Worm (Caenorhabditis elegans) whole organism, late embryonic: ENCODE data around the gene npr-17.

Experiments used
- K09A11.1 ChIP-seq: sonication (generic microtip); optimal IDR thresholded peaks from 2 replicates; lab custom pipeline; 2017; ENCODE audit warnings: antibody characterized with exemption, mild to moderate bottlenecking, missing genetic modification characterization, missing compliant biosample characterization; ENCODE audit not compliant: insufficient read depth
- ama-1 ChIP-seq: fragments of 150-350 bp; optimal IDR thresholded peaks from 2 replicates; lab custom pipeline; 2014
- ceh-2 ChIP-seq: sonication (generic microtip); optimal IDR thresholded peaks from 2 replicates; lab custom pipeline; 2016; ENCODE audit warnings: missing genotype, missing genetic modification characterization, missing compliant biosample characterization
- ets-4 ChIP-seq: sonication (generic microtip); optimal IDR thresholded peaks from 2 replicates; lab custom pipeline; 2016; ENCODE audit warnings: missing genetic modification characterization, missing compliant biosample characterization
- hlh-30 ChIP-seq: sonication (generic microtip); optimal IDR thresholded peaks from 2 replicates; lab custom pipeline; 2017; ENCODE audit warnings: antibody characterized with exemption, missing genetic modification characterization, missing compliant biosample characterization; ENCODE audit not compliant: insufficient read depth
- madf-2 ChIP-seq: sonication (generic microtip); optimal IDR thresholded peaks from 2 replicates; lab custom pipeline; 2017; ENCODE audit warnings: missing genetic modification characterization, missing compliant biosample characterization
- nhr-11 ChIP-seq: fragments of 150-350 bp; optimal IDR thresholded peaks from 2 replicates; lab custom pipeline; 2014; ENCODE audit warnings: missing biosample characterization, missing genetic modification characterization
- odd-2 ChIP-seq: sonication (generic microtip); optimal IDR thresholded peaks from 2 replicates; lab custom pipeline; 2017; ENCODE audit warnings: antibody characterized with exemption, mild to moderate bottlenecking, missing genetic modification characterization, missing compliant biosample characterization
- pha-4 ChIP-seq: fragments of 150-350 bp; optimal IDR thresholded peaks from 2 replicates; lab custom pipeline; 2018; ENCODE audit warnings: missing biosample characterization, missing genetic modification reagents, missing genetic modification characterization
- sox-4 ChIP-seq: sonication (generic microtip); optimal IDR thresholded peaks from 2 replicates; lab custom pipeline; 2017; ENCODE audit warnings: mild to moderate bottlenecking, missing genetic modification characterization, inconsistent platforms, missing compliant biosample characterization
- tbx-2 ChIP-seq: sonication (generic microtip); optimal IDR thresholded peaks from 2 replicates; lab custom pipeline; 2016; ENCODE audit warnings: missing genetic modification characterization, missing compliant biosample characterization
- unc-3 ChIP-seq, 2 experiments: fragments of 200-800 bp in 1 of 2; sonication (Bioruptor generic) in 1 of 2; sonication (generic microtip) in 1 of 2; conservative IDR thresholded peaks in 1 of 2; optimal IDR thresholded peaks in 1 of 2; 2 replicates each; pipeline versions ENCODE4 v1.3.6 to Lab custom; 2016 to 2022; ENCODE audit warnings: missing compliant biosample characterization in 2 of 2, missing genetic modification characterization in 2 of 2, missing genetic modification reagents in 1 of 2
- unc-86 ChIP-seq: sonication (generic microtip); optimal IDR thresholded peaks from 2 replicates; lab custom pipeline; 2016; ENCODE audit warnings: missing genetic modification characterization, missing compliant biosample characterization
- ztf-16 ChIP-seq: sonication (generic microtip); optimal IDR thresholded peaks from 2 replicates; lab custom pipeline; 2017; ENCODE audit warnings: missing genetic modification characterization, missing compliant biosample characterization

DNA sequence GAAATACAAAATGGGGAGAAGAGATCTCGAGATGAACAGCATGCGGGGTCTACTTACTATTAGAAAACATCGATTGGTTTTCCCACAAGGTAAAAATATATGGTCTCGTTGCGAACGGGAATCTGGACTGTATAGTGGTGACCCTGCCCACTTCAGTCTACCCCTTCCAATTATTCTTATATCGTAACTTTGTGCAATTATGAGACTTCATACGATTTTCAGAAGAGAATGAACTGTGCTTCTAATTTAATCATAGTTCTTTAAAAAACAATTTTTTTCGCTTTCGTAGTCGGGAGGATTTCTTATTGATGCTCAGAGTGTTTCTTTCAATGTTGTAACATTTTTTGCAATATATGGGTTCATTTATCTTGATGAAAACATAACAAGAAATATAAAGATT is 24.2 kb downstream of the npr-17 start, which contains the start of gene F54H12.5:
- TF ChIP-seq pha-4 (tag; lab: Kevin White, UChicago) (no peak), K09A11.1 (tag; lab: Kevin White, UChicago) (no peak), hlh-30 (tag; lab: Kevin White, UChicago) (no peak), ets-4 (tag; lab: Kevin White, UChicago) (no peak), unc-86 (tag; lab: Kevin White, UChicago) (no peak), ama-1 (lab: Kevin White, UChicago) (no peak), unc-3 (GFP tag; conservative IDR thresholded peaks at IDR 0.05; lab: Robert Waterston, UW) (no peak), unc-3 (tag; optimal IDR thresholded peaks at IDR 0.05; lab: Kevin White, UChicago) (no peak), nhr-11 (no peak), tbx-2 (no peak), ceh-2 (no peak), ztf-16 (tag; lab: Kevin White, UChicago) (no peak), odd-2 (no peak), madf-2 (tag; lab: Kevin White, UChicago) (no peak), sox-4 (tag; lab: Kevin White, UChicago) (no peak)
